Fruit fly (Drosophila melanogaster): Measurements from ENCODE around the gene CG32202.

- TF ChIP-seq pdm3 (GFP tag; optimal IDR thresholded peaks at IDR 0.05), result no peak
- no peak for TF ChIP-seq Hr38 (GFP tag; optimal IDR thresholded peaks at IDR 0.05)
- no peak for TF ChIP-seq CG9139 (GFP tag; optimal IDR thresholded peaks at IDR 0.05)
- TF ChIP-seq CG16779 (tag; optimal IDR thresholded peaks at IDR 0.05), result no peak
- no peak for TF ChIP-seq CG8319 (GFP tag; optimal IDR thresholded peaks at IDR 0.05)
- no peak for TF ChIP-seq Hr4 (GFP tag; optimal IDR thresholded peaks at IDR 0.05)
- no peak for TF ChIP-seq Hr39 (GFP tag; optimal IDR thresholded peaks at IDR 0.05)
- no peak for TF ChIP-seq CG6808 (GFP tag; optimal IDR thresholded peaks at IDR 0.05)
- no peak for TF ChIP-seq acj6 (GFP tag; optimal IDR thresholded peaks at IDR 0.05)
- TF ChIP-seq cyc (GFP tag; optimal IDR thresholded peaks at IDR 0.05), result no peak
- no peak for TF ChIP-seq CG8119 (GFP tag; IDR thresholded peaks at IDR 0.05)
Measured at dm6 chr3L:18643222-18643621, 38.8 kb upstream of the CG32202 start.

All from whole organism, prepupa.